Fruit fly (Drosophila melanogaster): ENCODE measurements around the gene RNaseX25.

Gene RNaseX25

DNA sequence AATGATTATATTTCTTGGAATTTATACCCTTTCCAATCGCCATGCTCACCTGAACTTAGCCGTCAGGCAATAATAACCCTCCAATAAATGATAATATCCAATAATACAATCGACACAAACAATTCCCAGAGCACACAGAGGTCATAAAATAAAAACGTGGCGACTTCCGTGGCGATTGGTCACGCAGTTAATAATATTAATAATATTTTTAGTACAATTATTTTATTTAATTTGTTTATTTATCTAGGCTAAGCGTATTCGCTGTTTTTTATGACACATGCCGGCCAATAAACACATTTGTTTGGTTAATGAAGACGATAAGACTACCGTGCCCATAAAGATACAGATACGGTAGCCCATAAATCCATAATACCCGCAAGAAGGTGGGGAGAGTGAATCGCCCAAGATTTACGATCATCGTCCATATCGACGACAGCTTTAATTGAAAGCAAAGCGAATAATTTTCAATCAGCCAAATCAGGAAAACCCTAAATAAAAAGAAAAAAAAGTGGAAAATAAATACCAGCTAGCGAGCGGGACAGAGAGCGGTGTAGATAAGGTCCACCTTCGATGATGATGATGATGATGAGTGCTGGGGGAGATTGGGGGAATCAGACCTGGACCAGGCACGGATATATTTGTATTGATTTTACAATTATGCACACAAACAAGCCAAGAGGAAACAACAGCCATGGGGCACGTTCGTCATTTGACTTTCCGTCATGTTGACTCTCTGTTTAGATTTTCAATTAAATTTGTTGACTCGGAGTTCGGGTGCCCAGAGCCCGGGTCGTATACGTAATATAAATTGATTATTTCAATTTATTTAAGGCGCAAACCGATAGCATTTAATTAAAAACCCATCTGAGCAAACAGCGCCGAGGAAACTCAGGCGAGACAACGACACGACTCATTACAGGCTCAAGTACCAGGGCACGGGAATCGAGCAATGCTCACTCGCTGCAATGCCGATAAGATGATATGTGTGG lies 9.4 kb upstream of the RNaseX25 start (continued):
- TF ChIP-seq tup (GFP tag; optimal IDR thresholded peaks at IDR 0.05) = no peak
- no peak for TF ChIP-seq CG32767 (GFP tag; IDR thresholded peaks at IDR 0.05)
- TF ChIP-seq Spps (tag; optimal IDR thresholded peaks at IDR 0.05) = no peak
- TF ChIP-seq Ada2b (GFP tag; IDR thresholded peaks at IDR 0.05) = no peak
- no peak for TF ChIP-seq prd (optimal IDR thresholded peaks at IDR 0.05)
- TF ChIP-seq prd (GFP tag; IDR thresholded peaks at IDR 0.05) = no peak
- peak; percentile 46 for TF ChIP-seq PHDP (tag; optimal IDR thresholded peaks at IDR 0.05)
- TF ChIP-seq nerfin-1 (tag; optimal IDR thresholded peaks at IDR 0.05) = no peak
- no peak for TF ChIP-seq Dfd (GFP tag; optimal IDR thresholded peaks at IDR 0.05)
- no peak for TF ChIP-seq Oli (tag; optimal IDR thresholded peaks at IDR 0.05)
- TF ChIP-seq ttk (GFP tag; IDR thresholded peaks at IDR 0.05) = no peak
- TF ChIP-seq CG11723 (GFP tag; optimal IDR thresholded peaks at IDR 0.05) = peak; percentile 27
- TF ChIP-seq Drgx (GFP tag; IDR thresholded peaks at IDR 0.05) = no peak
- no peak for TF ChIP-seq fru (optimal IDR thresholded peaks at IDR 0.05)
- TF ChIP-seq HmgZ (tag; optimal IDR thresholded peaks at IDR 0.05) = no peak
- TF ChIP-seq CG3838 (GFP tag; optimal IDR thresholded peaks at IDR 0.05) = no peak
- peak; percentile 10; the same call in 1 of the 2 replicates for TF ChIP-seq dati (GFP tag; IDR thresholded peaks at IDR 0.05)
- no peak for TF ChIP-seq CG4820 (GFP tag; optimal IDR thresholded peaks at IDR 0.05)
- no peak for TF ChIP-seq zf30C (GFP tag; optimal IDR thresholded peaks at IDR 0.05)
- no peak for TF ChIP-seq Hr39 (optimal IDR thresholded peaks at IDR 0.05)
- TF ChIP-seq Stat92E (GFP tag; optimal IDR thresholded peaks at IDR 0.05) = no peak
- TF ChIP-seq mld (GFP tag; IDR thresholded peaks at IDR 0.05; ENCODE audit: partially characterized antibody) = no peak
- no peak for TF ChIP-seq CG9876 (GFP tag; optimal IDR thresholded peaks at IDR 0.05)
- peak; percentile 51 for TF ChIP-seq CG3407 (GFP tag; optimal IDR thresholded peaks at IDR 0.05)
- no peak for TF ChIP-seq sna (GFP tag; IDR thresholded peaks at IDR 0.05; ENCODE audit: partially characterized antibody)
- TF ChIP-seq ATbp (GFP tag; optimal IDR thresholded peaks at IDR 0.05) = peak; percentile 49
- no peak for TF ChIP-seq shn (GFP tag; optimal IDR thresholded peaks at IDR 0.05)
- no peak for TF ChIP-seq CG12155 (GFP tag; optimal IDR thresholded peaks at IDR 0.05)
- no peak for TF ChIP-seq CG32532 (GFP tag; IDR thresholded peaks at IDR 0.05)
- no peak for TF ChIP-seq danr (GFP tag; IDR thresholded peaks at IDR 0.05)
- TF ChIP-seq her (GFP tag; optimal IDR thresholded peaks at IDR 0.05) = no peak
- TF ChIP-seq CG11093 (GFP tag; IDR thresholded peaks at IDR 0.05) = no peak; the same call in 2 of the 3 replicates
- TF ChIP-seq CG16779 (GFP tag; IDR thresholded peaks at IDR 0.05) = no peak
- TF ChIP-seq mirr (GFP tag; optimal IDR thresholded peaks at IDR 0.05) = peak; percentile 85
- TF ChIP-seq NFAT (GFP tag; IDR thresholded peaks at IDR 0.05) = no peak
- no peak for TF ChIP-seq Dip3 (GFP tag; optimal IDR thresholded peaks at IDR 0.05)
- no peak for TF ChIP-seq crp (GFP tag; optimal IDR thresholded peaks at IDR 0.05)
- peak; percentile 67 for TF ChIP-seq otp (GFP tag; IDR thresholded peaks at IDR 0.05)
- TF ChIP-seq CG2120 (GFP tag; optimal IDR thresholded peaks at IDR 0.05) = no peak
- TF ChIP-seq ci (GFP tag; IDR thresholded peaks at IDR 0.05) = 0 out of 3 replicates have a peak, but pooled peaks have one; percentile 22
- no peak for TF ChIP-seq org-1 (GFP tag; optimal IDR thresholded peaks at IDR 0.05)
- no peak for TF ChIP-seq CG34224 (GFP tag; IDR thresholded peaks at IDR 0.05; ENCODE audit: partially characterized antibody)
- TF ChIP-seq slp2 (GFP tag; optimal IDR thresholded peaks at IDR 0.05) = no peak
- no peak for TF ChIP-seq caup (GFP tag; optimal IDR thresholded peaks at IDR 0.05; ENCODE audit: severe bottlenecking)
- no peak for TF ChIP-seq chn (GFP tag; optimal IDR thresholded peaks at IDR 0.05)
- TF ChIP-seq Asciz (GFP tag; optimal IDR thresholded peaks at IDR 0.05) = no peak
- TF ChIP-seq unc-4 (GFP tag; IDR thresholded peaks at IDR 0.05; ENCODE audit: partially characterized antibody) = no peak
- no peak; the same call in 1 of the 2 replicates for TF ChIP-seq Ptx1 (GFP tag; IDR thresholded peaks at IDR 0.05)
- TF ChIP-seq CG2129 (GFP tag; IDR thresholded peaks at IDR 0.05; ENCODE audit: partially characterized antibody) = no peak

Data from whole organism, embryonic.